Worm (Caenorhabditis elegans) whole organism, mixed stage, embryonic: ENCODE data around the gene F38B6.8.

Source experiments
- bed-3 ChIP-seq: fragments of 200-800 bp; sonication (Bioruptor generic); optimal IDR thresholded peaks from 3 replicates; lab custom pipeline; 2018; ENCODE audit warnings: mild to moderate bottlenecking, missing genetic modification characterization, moderate library complexity, missing compliant biosample characterization
- ceh-39 ChIP-seq: fragments of 150-350 bp; optimal IDR thresholded peaks from 2 replicates; lab custom pipeline; 2014; ENCODE audit warnings: missing biosample characterization, missing genetic modification characterization
- ceh-43 ChIP-seq: fragments of 200-800 bp; sonication (Bioruptor generic); optimal IDR thresholded peaks from 2 replicates; lab custom pipeline; 2018; ENCODE audit warnings: mild to moderate bottlenecking, missing genetic modification characterization, moderate library complexity, missing compliant biosample characterization
- ceh-83 ChIP-seq: fragments of 200-800 bp; sonication (Bioruptor generic); optimal IDR thresholded peaks from 2 replicates; lab custom pipeline; 2018; ENCODE audit warnings: mild to moderate bottlenecking, missing genetic modification characterization, missing compliant biosample characterization
- ces-1 ChIP-seq: fragments of 150-350 bp; optimal IDR thresholded peaks from 2 replicates; lab custom pipeline; 2014; ENCODE audit warnings: missing biosample characterization, missing genetic modification reagents, missing genetic modification characterization
- cnd-1 ChIP-seq: fragments of 200-800 bp; sonication (Bioruptor generic); optimal IDR thresholded peaks from 2 replicates; lab custom pipeline; 2018; ENCODE audit warnings: mild to moderate bottlenecking, missing genetic modification characterization, missing compliant biosample characterization
- elt-1 ChIP-seq: sonication (generic microtip); optimal IDR thresholded peaks from 2 replicates; lab custom pipeline; 2017; ENCODE audit warnings: missing genetic modification characterization, mild to moderate bottlenecking, missing compliant biosample characterization, antibody characterized with exemption, moderate library complexity, borderline replicate concordance; ENCODE audit not compliant: insufficient read depth
- elt-3 ChIP-seq: fragments of 150-350 bp; optimal IDR thresholded peaks from 2 replicates; lab custom pipeline; 2014; ENCODE audit warnings: missing biosample characterization, missing genetic modification characterization
- flh-1 ChIP-seq: fragments of 200-800 bp; sonication (Bioruptor generic); optimal IDR thresholded peaks from 2 replicates; lab custom pipeline; 2018; ENCODE audit warnings: mild to moderate bottlenecking, missing genetic modification characterization, moderate library complexity, missing compliant biosample characterization
- ham-2 ChIP-seq: fragments of 200-800 bp; sonication (Bioruptor generic); optimal IDR thresholded peaks from 2 replicates; lab custom pipeline; 2018; ENCODE audit warnings: mild to moderate bottlenecking, missing genetic modification characterization, missing compliant biosample characterization
- lin-13 ChIP-seq: fragments of 150-350 bp; optimal IDR thresholded peaks from 2 replicates; lab custom pipeline; 2014; ENCODE audit warnings: missing biosample characterization, missing genetic modification characterization
- lin-32 ChIP-seq: fragments of 200-800 bp; sonication (Bioruptor generic); optimal IDR thresholded peaks from 2 replicates; lab custom pipeline; 2018; ENCODE audit warnings: mild to moderate bottlenecking, missing genetic modification characterization, missing compliant biosample characterization
- lsy-2 ChIP-seq: fragments of 150-350 bp; optimal IDR thresholded peaks from 2 replicates; lab custom pipeline; 2014; ENCODE audit warnings: missing biosample characterization, missing genetic modification characterization
- mep-1 ChIP-seq: fragments of 150-350 bp; optimal IDR thresholded peaks from 2 replicates; lab custom pipeline; 2017; ENCODE audit warnings: missing biosample characterization, missing genetic modification reagents, missing genetic modification characterization, inconsistent platforms
- mls-2 ChIP-seq: sonication (generic microtip); optimal IDR thresholded peaks from 2 replicates; lab custom pipeline; 2016; ENCODE audit warnings: mild to moderate bottlenecking, missing genetic modification characterization, moderate library complexity, missing compliant biosample characterization
- nhr-12 ChIP-seq: fragments of 150-350 bp; optimal IDR thresholded peaks from 2 replicates; lab custom pipeline; 2014; ENCODE audit warnings: missing biosample characterization, missing genetic modification characterization
- nhr-28 ChIP-seq: fragments of 150-350 bp; optimal IDR thresholded peaks from 2 replicates; lab custom pipeline; 2014; ENCODE audit warnings: missing biosample characterization, missing genetic modification characterization
- nhr-76 ChIP-seq: sonication (generic microtip); optimal IDR thresholded peaks from 2 replicates; lab custom pipeline; 2017; ENCODE audit warnings: missing biosample characterization, missing genetic modification characterization
- pha-4 ChIP-seq: fragments of 150-350 bp; optimal IDR thresholded peaks from 2 replicates; lab custom pipeline; 2018; ENCODE audit warnings: missing biosample characterization, missing genetic modification reagents, missing genetic modification characterization
- sem-2 ChIP-seq: fragments of 200-800 bp; sonication (Bioruptor generic); optimal IDR thresholded peaks from 2 replicates; lab custom pipeline; 2018; ENCODE audit warnings: mild to moderate bottlenecking, missing genetic modification characterization, missing compliant biosample characterization
- snpc-4 ChIP-seq: fragments of 150-350 bp; optimal IDR thresholded peaks from 2 replicates; lab custom pipeline; 2014; ENCODE audit warnings: missing biosample characterization, missing genetic modification characterization
- tbx-8 ChIP-seq: fragments of 200-800 bp; sonication (Bioruptor generic); optimal IDR thresholded peaks from 2 replicates; lab custom pipeline; 2018; ENCODE audit warnings: mild to moderate bottlenecking, missing genetic modification characterization, moderate library complexity, missing compliant biosample characterization
- unc-39 ChIP-seq: fragments of 150-350 bp; optimal IDR thresholded peaks from 2 replicates; lab custom pipeline; 2014; ENCODE audit warnings: missing biosample characterization, missing genetic modification characterization
- unc-62 ChIP-seq: fragments of 150-350 bp; optimal IDR thresholded peaks from 2 replicates; lab custom pipeline; 2014; ENCODE audit warnings: missing biosample characterization, missing genetic modification reagents, missing genetic modification characterization
- ztf-11 ChIP-seq: fragments of 150-350 bp; optimal IDR thresholded peaks from 2 replicates; lab custom pipeline; 2014; ENCODE audit warnings: missing biosample characterization, missing genetic modification characterization

The F38B6.8 gene

DNA sequence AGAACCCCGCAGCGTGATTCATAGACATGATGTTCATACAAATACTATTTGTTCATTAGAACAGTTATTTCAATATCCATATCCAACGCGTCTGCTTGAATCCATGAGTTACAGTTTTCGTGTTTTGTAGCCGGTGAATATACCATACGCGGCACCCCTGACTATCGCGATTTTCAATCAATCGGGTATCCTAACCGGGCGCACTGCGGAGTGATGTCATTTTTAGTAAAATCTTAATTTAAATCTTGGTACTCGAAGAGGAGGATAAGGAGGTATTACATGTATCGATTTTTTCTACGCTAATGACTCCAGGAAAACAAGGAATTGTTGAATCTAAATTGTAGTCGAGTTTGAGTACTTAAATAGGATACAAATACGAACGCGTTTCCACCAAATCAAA is 13.2 kb downstream of the F38B6.8 start:
- TF ChIP-seq mls-2 (no peak), elt-1 (tag; lab: Kevin White, UChicago) (no peak), lin-13 (tag; lab: Kevin White, UChicago) (no peak), tbx-8 (GFP tag; lab: Kevin White, UChicago) (no peak), ces-1 (GFP tag; lab: Kevin White, UChicago) (no peak), mep-1 (tag; lab: Kevin White, UChicago) (no peak)

DNA sequence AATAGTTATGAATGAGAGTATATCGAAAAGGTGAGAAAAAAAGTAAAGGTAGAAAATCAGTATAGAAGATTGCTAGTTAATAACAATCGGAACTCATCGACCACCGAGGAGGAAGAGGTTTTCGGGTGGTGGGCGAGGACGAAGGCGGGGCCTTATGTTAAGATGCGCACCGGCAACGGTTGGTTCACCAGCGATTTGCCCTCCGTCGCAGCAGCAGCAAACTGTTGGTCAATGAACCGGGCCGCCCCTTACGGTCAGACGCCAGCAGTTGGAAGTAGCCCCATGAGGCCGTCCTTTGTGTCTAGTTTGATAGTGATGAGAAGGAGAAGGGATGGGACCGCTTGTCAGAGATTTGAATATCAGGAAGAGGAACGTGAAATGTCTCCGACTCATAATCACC is 13.7 kb downstream of the F38B6.8 start, which contains the start of gene nhr-137:
Gene nhr-137 (minus strand): TSS at position 101 of the 400 bp plus-strand sequence.
- TF ChIP-seq tbx-8 (GFP tag; lab: Kevin White, UChicago) (no peak), ces-1 (GFP tag; lab: Kevin White, UChicago) (no peak), ham-2 (GFP tag; lab: Kevin White, UChicago) (no peak), ztf-11 (tag; lab: Kevin White, UChicago) (no peak), nhr-12 (tag; lab: Kevin White, UChicago) (no peak), sem-2 (no peak), elt-3 (tag; lab: Kevin White, UChicago) (no peak), nhr-28 (tag; lab: Kevin White, UChicago) (no peak), bed-3 (GFP tag; lab: Kevin White, UChicago) (no peak), ceh-43 (GFP tag; lab: Kevin White, UChicago) (no peak), nhr-76 (tag; lab: Kevin White, UChicago) (no peak), unc-39 (tag; lab: Kevin White, UChicago) (no peak), cnd-1 (tag; lab: Kevin White, UChicago) (no peak), mep-1 (tag; lab: Kevin White, UChicago) (no peak), lsy-2 (tag; lab: Kevin White, UChicago) (no peak)
- TF ChIP-seq, all 35 proteins: peak for 0

DNA sequence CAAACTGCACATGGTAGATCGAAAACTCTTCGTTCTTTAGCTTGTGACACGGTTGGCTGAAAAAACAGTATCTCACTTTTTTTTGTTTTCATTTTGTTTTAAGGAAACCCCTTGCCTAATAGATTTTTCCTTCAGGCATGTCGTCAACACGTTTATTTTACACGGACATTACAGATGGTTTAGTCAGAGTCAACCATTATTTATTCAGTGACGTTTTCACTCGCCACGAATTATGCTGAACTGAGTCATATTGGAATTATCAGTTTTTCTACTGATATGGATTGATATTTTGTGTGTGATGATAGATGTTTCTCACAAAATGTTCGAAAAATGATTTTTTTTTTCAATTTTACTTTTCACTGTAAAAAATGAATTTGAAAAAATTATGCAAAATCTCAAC is 15.1 kb downstream of the F38B6.8 start:
- TF ChIP-seq ceh-83 (GFP tag; lab: Kevin White, UChicago) (no peak), pha-4 (tag; lab: Kevin White, UChicago) (no peak), mep-1 (tag; lab: Kevin White, UChicago) (no peak), tbx-8 (GFP tag; lab: Kevin White, UChicago) (no peak), sem-2 (no peak), lin-32 (GFP tag; lab: Kevin White, UChicago) (no peak), flh-1 (GFP tag; lab: Kevin White, UChicago) (no peak), elt-1 (tag; lab: Kevin White, UChicago) (no peak), cnd-1 (tag; lab: Kevin White, UChicago) (no peak), nhr-12 (tag; lab: Kevin White, UChicago) (no peak), ceh-39 (tag; lab: Kevin White, UChicago) (no peak), snpc-4 (tag; lab: Kevin White, UChicago) (no peak), mls-2 (no peak), unc-39 (tag; lab: Kevin White, UChicago) (no peak), unc-62 (no peak)
- TF ChIP-seq, all 35 proteins: peak for 0

DNA sequence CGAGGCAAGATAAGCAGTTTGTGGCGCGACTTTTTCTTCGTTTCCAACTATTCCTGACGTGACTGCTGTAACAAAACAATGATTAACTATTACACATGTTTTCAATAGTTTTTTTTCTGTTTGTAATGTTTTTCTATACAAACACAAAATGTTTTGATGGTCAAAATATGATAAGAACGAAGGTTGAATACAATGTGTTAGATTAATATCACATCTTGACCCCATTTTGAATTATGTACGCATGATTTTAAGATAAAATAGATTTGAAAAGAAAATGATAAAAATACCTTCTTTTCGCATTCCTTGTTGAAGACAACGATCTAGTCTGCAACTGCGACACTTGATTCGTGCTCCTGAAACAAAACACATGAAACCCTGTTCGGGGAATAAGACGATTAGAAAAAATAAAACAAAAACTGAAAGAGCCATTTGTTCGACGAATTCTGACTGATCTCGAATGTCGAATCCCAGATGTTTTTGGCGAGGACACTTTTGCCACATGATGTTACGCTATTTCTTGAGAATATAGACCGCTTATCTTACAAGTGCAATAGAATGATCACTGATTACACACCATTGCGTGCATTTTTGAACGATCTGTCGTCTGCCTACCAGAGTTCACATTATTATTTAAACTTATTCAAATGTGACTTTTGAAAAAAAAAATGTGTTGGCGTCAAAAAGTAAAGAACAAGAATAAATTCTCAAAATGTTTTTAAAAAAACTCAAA is 17.3 kb downstream of the F38B6.8 start:
- TF ChIP-seq ham-2 (GFP tag; lab: Kevin White, UChicago): no peak
- TF ChIP-seq bed-3 (GFP tag; lab: Kevin White, UChicago): no peak
- TF ChIP-seq elt-1 (tag; lab: Kevin White, UChicago): peak; percentile 51

DNA sequence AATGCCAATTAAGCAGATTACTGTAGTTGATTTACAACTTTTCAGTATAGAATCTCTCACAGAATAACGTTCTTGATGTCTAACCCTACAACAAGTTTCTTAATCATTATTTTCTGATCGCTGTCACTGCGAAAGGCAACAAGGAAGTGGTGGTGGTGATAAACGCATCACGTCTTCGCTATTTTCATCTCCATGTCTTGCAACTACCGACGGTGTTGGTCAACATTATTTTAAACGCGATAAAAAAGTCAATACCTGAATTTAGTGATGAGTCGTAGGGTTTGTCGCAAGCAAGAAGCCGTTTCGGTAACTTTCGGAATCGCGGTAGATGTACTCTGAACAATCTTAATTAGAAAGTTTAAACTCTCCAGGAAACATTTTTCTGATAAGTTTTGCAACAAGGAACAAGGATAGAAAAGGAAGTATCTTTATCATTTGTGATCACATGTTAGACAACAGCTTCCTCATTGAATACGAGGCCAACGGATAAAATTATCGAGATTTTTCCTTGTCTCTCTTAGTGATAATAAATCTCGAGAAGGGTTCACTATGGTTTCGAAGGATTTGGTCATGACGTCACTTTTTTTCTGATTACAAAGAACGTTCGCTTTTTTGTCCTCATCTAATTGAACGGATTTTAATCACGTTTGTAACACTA is 18.7 kb downstream of the F38B6.8 start:
- no peak for TF ChIP-seq unc-62
- no peak for TF ChIP-seq ceh-83 (GFP tag; lab: Kevin White, UChicago)
- TF ChIP-seq tbx-8 (GFP tag; lab: Kevin White, UChicago): no peak
- no peak for TF ChIP-seq lin-13 (tag; lab: Kevin White, UChicago)
- no peak for TF ChIP-seq nhr-12 (tag; lab: Kevin White, UChicago)
- no peak for TF ChIP-seq ces-1 (GFP tag; lab: Kevin White, UChicago)
- no peak for TF ChIP-seq bed-3 (GFP tag; lab: Kevin White, UChicago)
- no peak for TF ChIP-seq lsy-2 (tag; lab: Kevin White, UChicago)
